Worm (Caenorhabditis elegans) whole organism, late embryonic: ENCODE measurements around the gene fbxa-182.

ENCODE experiments used
- ama-1 ChIP-seq: fragments of 150-350 bp; optimal IDR thresholded peaks from 2 replicates; lab custom pipeline; 2014
- ceh-22 ChIP-seq: sonication (generic microtip); optimal IDR thresholded peaks from 2 replicates; lab custom pipeline; 2017; ENCODE audit warnings: missing biosample characterization, missing genetic modification characterization
- ceh-34 ChIP-seq: sonication (generic microtip); optimal IDR thresholded peaks from 2 replicates; lab custom pipeline; 2016; ENCODE audit warnings: mild to moderate bottlenecking, missing genetic modification characterization, missing compliant biosample characterization
- nhr-11 ChIP-seq: fragments of 150-350 bp; optimal IDR thresholded peaks from 2 replicates; lab custom pipeline; 2014; ENCODE audit warnings: missing biosample characterization, missing genetic modification characterization
- pha-4 ChIP-seq: fragments of 150-350 bp; optimal IDR thresholded peaks from 2 replicates; lab custom pipeline; 2018; ENCODE audit warnings: missing biosample characterization, missing genetic modification reagents, missing genetic modification characterization
- pqm-1 ChIP-seq: sonication (generic microtip); optimal IDR thresholded peaks from 2 replicates; lab custom pipeline; 2016; ENCODE audit warnings: missing genetic modification characterization, missing compliant biosample characterization
- unc-3 ChIP-seq, 2 experiments: fragments of 200-800 bp in 1 of 2; sonication (Bioruptor generic) in 1 of 2; sonication (generic microtip) in 1 of 2; conservative IDR thresholded peaks in 1 of 2; optimal IDR thresholded peaks in 1 of 2; 2 replicates each; pipeline versions ENCODE4 v1.3.6 to Lab custom; 2016 to 2022; ENCODE audit warnings: missing compliant biosample characterization in 2 of 2, missing genetic modification characterization in 2 of 2, missing genetic modification reagents in 1 of 2
- unc-55 ChIP-seq: sonication (generic microtip); optimal IDR thresholded peaks from 2 replicates; lab custom pipeline; 2017; ENCODE audit warnings: missing biosample characterization, missing genetic modification reagents, missing genetic modification characterization

ce11 chrII:2458881-2459280 lies 46.3 kb upstream of the fbxa-182 start, which contains the start of gene pqn-42:
- TF ChIP-seq unc-3 (GFP tag; conservative IDR thresholded peaks at IDR 0.05; lab: Robert Waterston, UW), result no peak
- TF ChIP-seq unc-3 (tag; optimal IDR thresholded peaks at IDR 0.05; lab: Kevin White, UChicago), result no peak
- TF ChIP-seq ceh-34 (tag; lab: Kevin White, UChicago), result no peak
- TF ChIP-seq pqm-1 (tag; lab: Kevin White, UChicago), result no peak
- TF ChIP-seq nhr-11 (tag; lab: Kevin White, UChicago), result no peak
- TF ChIP-seq ama-1, result no peak
- no peak for TF ChIP-seq unc-55 (GFP tag; lab: Kevin White, UChicago)
- no peak for TF ChIP-seq pha-4 (tag; lab: Kevin White, UChicago)
- TF ChIP-seq ceh-22, result no peak
